Worm (Caenorhabditis elegans): Measurements from ENCODE around the gene F22F1.3.

- TF ChIP-seq W03F9.2 (tag; optimal IDR thresholded peaks at IDR 0.05) = no peak
- TF ChIP-seq him-1 (tag; optimal IDR thresholded peaks at IDR 0.05) = no peak
- no peak for TF ChIP-seq dao-5 (tag; optimal IDR thresholded peaks at IDR 0.05)
Observed at ce11 chrX:8162793-8163192, at the start of gene F22F1.3.

Data from whole organism, L4/young adult.